Fruit fly (Drosophila melanogaster) whole organism, embryonic: Measurements from ENCODE around the gene CG42693.

Experiments
- Asciz ChIP-seq: fragments of 200-800 bp; sonication (Bioruptor generic); optimal IDR thresholded peaks from 2 replicates; lab custom pipeline; 2017; ENCODE audit warnings: missing biosample characterization, mild to moderate bottlenecking, missing genetic modification characterization, missing genetic modification reagents
- CG10267 ChIP-seq: fragments of 200-800 bp; sonication (Bioruptor generic); optimal IDR thresholded peaks from 2 replicates; lab custom pipeline; 2018; ENCODE audit warnings: missing biosample characterization, mild to moderate bottlenecking, missing genetic modification characterization, moderate library complexity
- CG10959 ChIP-seq: fragments of 200-800 bp; sonication (Bioruptor generic); IDR thresholded peaks from 2 replicates; pipeline ENCODE4 v1.3.6; 2022; ENCODE audit warnings: missing biosample characterization, missing genetic modification characterization
- CG10979 ChIP-seq: fragments of 200-800 bp; sonication (Bioruptor generic); optimal IDR thresholded peaks from 2 replicates; lab custom pipeline; 2018; ENCODE audit warnings: missing biosample characterization, mild to moderate bottlenecking, missing genetic modification characterization, moderate library complexity
- CG12155 ChIP-seq: fragments of 200-800 bp; sonication (Bioruptor generic); optimal IDR thresholded peaks from 3 replicates; lab custom pipeline; 2016; ENCODE audit warnings: missing biosample characterization, missing genetic modification characterization
- CG12299 ChIP-seq: fragments of 200-800 bp; sonication (Bioruptor generic); optimal IDR thresholded peaks from 2 replicates; lab custom pipeline; 2018; ENCODE audit warnings: missing biosample characterization, mild to moderate bottlenecking, missing genetic modification characterization
- CG14050 ChIP-seq: fragments of 200-800 bp; sonication (Bioruptor generic); IDR thresholded peaks from 3 replicates; pipeline ENCODE4 v1.3.6; 2022; ENCODE audit warnings: missing biosample characterization, missing genetic modification characterization
- CG14965 ChIP-seq: fragments of 200-800 bp; sonication (Bioruptor generic); optimal IDR thresholded peaks from 2 replicates; lab custom pipeline; 2016; ENCODE audit warnings: missing biosample characterization, missing genetic modification characterization, borderline replicate concordance
- CG15479 ChIP-seq: fragments of 200-800 bp; sonication (Bioruptor generic); optimal IDR thresholded peaks from 3 replicates; lab custom pipeline; 2019; ENCODE audit warnings: missing biosample characterization, mild to moderate bottlenecking, missing genetic modification characterization, moderate library complexity
- CG1603 ChIP-seq: fragments of 200-800 bp; sonication (Bioruptor generic); optimal IDR thresholded peaks from 2 replicates; lab custom pipeline; 2019; ENCODE audit warnings: missing biosample characterization, mild to moderate bottlenecking, missing genetic modification characterization, moderate library complexity
- CG2202 ChIP-seq: fragments of 200-800 bp; sonication (Bioruptor generic); optimal IDR thresholded peaks from 2 replicates; lab custom pipeline; 2018; ENCODE audit warnings: missing biosample characterization, mild to moderate bottlenecking, missing genetic modification characterization
- CG30403 ChIP-seq: fragments of 200-800 bp; sonication (Bioruptor generic); optimal IDR thresholded peaks from 3 replicates; lab custom pipeline; 2016; ENCODE audit warnings: missing biosample characterization, missing genetic modification characterization
- CG31388 ChIP-seq: fragments of 200-800 bp; sonication (Bioruptor generic); optimal IDR thresholded peaks from 2 replicates; lab custom pipeline; 2016; ENCODE audit warnings: missing biosample characterization, missing genetic modification characterization
- CG32772 ChIP-seq: fragments of 200-800 bp; sonication (Bioruptor generic); IDR thresholded peaks from 2 replicates; pipeline ENCODE4 v1.3.6; 2022; ENCODE audit warnings: missing biosample characterization, missing genetic modification characterization
- CG3847 ChIP-seq: fragments of 200-800 bp; sonication (Bioruptor generic); IDR thresholded peaks from 2 replicates; pipeline ENCODE4 v1.3.6; 2022; ENCODE audit warnings: missing biosample characterization, missing genetic modification characterization
- CG4404 ChIP-seq: fragments of 200-800 bp; sonication (Bioruptor generic); IDR thresholded peaks from 2 replicates; pipeline ENCODE4 v1.3.6; 2022; ENCODE audit warnings: missing biosample characterization, missing genetic modification characterization
- CG4730 ChIP-seq: fragments of 200-800 bp; sonication (Bioruptor generic); IDR thresholded peaks from 2 replicates; pipeline ENCODE4 v1.3.6; 2022; ENCODE audit warnings: missing biosample characterization, missing genetic modification characterization
- CG6689 ChIP-seq: fragments of 200-800 bp; sonication (Bioruptor generic); IDR thresholded peaks from 2 replicates; pipeline ENCODE4 v1.3.6; 2022; ENCODE audit warnings: missing biosample characterization, missing genetic modification characterization
- CG7839 ChIP-seq: fragments of 200-800 bp; sonication (Bioruptor generic); optimal IDR thresholded peaks from 3 replicates; lab custom pipeline; 2018; ENCODE audit warnings: missing biosample characterization, mild to moderate bottlenecking, missing genetic modification characterization, moderate library complexity
- CG7928 ChIP-seq: fragments of 200-800 bp; sonication (Bioruptor generic); optimal IDR thresholded peaks from 2 replicates; lab custom pipeline; 2017; ENCODE audit warnings: missing biosample characterization, mild to moderate bottlenecking, missing genetic modification characterization
- CG8944 ChIP-seq: fragments of 200-800 bp; sonication (Bioruptor generic); optimal IDR thresholded peaks from 3 replicates; lab custom pipeline; 2016; ENCODE audit warnings: missing biosample characterization, missing genetic modification characterization
- D19A ChIP-seq: fragments of 200-800 bp; optimal IDR thresholded peaks from 3 replicates; lab custom pipeline; 2019; ENCODE audit warnings: missing biosample characterization, mild to moderate bottlenecking, missing genetic modification characterization, moderate library complexity
- Dbx ChIP-seq: fragments of 200-800 bp; sonication (Bioruptor generic); IDR thresholded peaks from 3 replicates; pipeline ENCODE4 v1.3.6; 2022; ENCODE audit warnings: missing biosample characterization, missing genetic modification characterization
- Dll ChIP-seq: fragments of 200-800 bp; sonication (Bioruptor generic); IDR thresholded peaks from 4 replicates; pipeline ENCODE4 v1.3.6; 2022; ENCODE audit warnings: missing biosample characterization, missing genetic modification characterization; ENCODE audit not compliant: partially characterized antibody
- HLH3B ChIP-seq: fragments of 200-800 bp; sonication (Bioruptor generic); IDR thresholded peaks from 2 replicates; pipeline ENCODE4 v1.3.6; 2022; ENCODE audit warnings: missing biosample characterization, missing genetic modification characterization
- HmgD ChIP-seq: fragments of 200-800 bp; sonication (Bioruptor generic); optimal IDR thresholded peaks from 3 replicates; lab custom pipeline; 2016; ENCODE audit warnings: missing biosample characterization, missing genetic modification characterization
- Hr51 ChIP-seq, 2 experiments: fragments of 200-800 bp; sonication (Bioruptor generic); optimal IDR thresholded peaks; 2 replicates in 1 of 2; 3 replicates in 1 of 2; lab custom pipeline; 2016 to 2018; ENCODE audit warnings: missing biosample characterization in 2 of 2, missing genetic modification characterization in 2 of 2, mild to moderate bottlenecking in 1 of 2, moderate library complexity in 1 of 2
- Hr78 ChIP-seq, 2 experiments: fragments of 200-800 bp in 1 of 2; fragments of >200 bp in 1 of 2; sonication (Bioruptor generic) in 1 of 2; optimal IDR thresholded peaks; 2 replicates each; lab custom pipeline; 2017 to 2019; ENCODE audit warnings: missing biosample characterization in 2 of 2, missing genetic modification characterization in 2 of 2, mild to moderate bottlenecking in 1 of 2, moderate library complexity in 1 of 2
- Jarid2 ChIP-seq: fragments of 200-800 bp; sonication (Bioruptor generic); optimal IDR thresholded peaks from 3 replicates; lab custom pipeline; 2017; ENCODE audit warnings: mild to moderate bottlenecking, missing biosample characterization, missing genetic modification reagents, missing genetic modification characterization
- Lim3 ChIP-seq: fragments of 200-800 bp; sonication (Bioruptor generic); IDR thresholded peaks from 2 replicates; pipeline ENCODE4 v1.3.6; 2022; ENCODE audit warnings: missing biosample characterization, missing genetic modification characterization
- Meics ChIP-seq: fragments of 200-800 bp; sonication (Bioruptor generic); optimal IDR thresholded peaks from 2 replicates; lab custom pipeline; 2017; ENCODE audit warnings: missing biosample characterization, mild to moderate bottlenecking, missing genetic modification characterization
- Neu2 ChIP-seq: fragments of 200-800 bp; sonication (Bioruptor generic); optimal IDR thresholded peaks from 3 replicates; lab custom pipeline; 2016; ENCODE audit warnings: missing biosample characterization, missing genetic modification characterization, borderline replicate concordance
- NfI ChIP-seq: fragments of 200-800 bp; sonication (Bioruptor generic); optimal IDR thresholded peaks from 3 replicates; lab custom pipeline; 2018; ENCODE audit warnings: missing biosample characterization, mild to moderate bottlenecking, missing genetic modification characterization, moderate library complexity
- Opbp ChIP-seq: fragments of 200-800 bp; sonication (Bioruptor generic); IDR thresholded peaks from 3 replicates; pipeline ENCODE4 v1.3.6; 2022; ENCODE audit warnings: missing biosample characterization, missing genetic modification characterization; ENCODE audit not compliant: partially characterized antibody
- Ravus ChIP-seq: fragments of 200-800 bp; sonication (Bioruptor generic); IDR thresholded peaks from 2 replicates; pipeline ENCODE4 v1.3.6; 2022; ENCODE audit warnings: missing biosample characterization, missing genetic modification characterization
- ase ChIP-seq: fragments of 200-800 bp; sonication (Bioruptor generic); IDR thresholded peaks from 3 replicates; pipeline ENCODE4 v1.3.6; 2022; ENCODE audit warnings: missing biosample characterization, missing genetic modification characterization
- crc ChIP-seq: fragments of 200-800 bp; sonication (Bioruptor generic); optimal IDR thresholded peaks from 2 replicates; lab custom pipeline; 2016; ENCODE audit warnings: missing biosample characterization, missing genetic modification characterization
- fd96Cb ChIP-seq: fragments of 200-800 bp; sonication (Bioruptor generic); optimal IDR thresholded peaks from 2 replicates; lab custom pipeline; 2018; ENCODE audit warnings: missing biosample characterization, mild to moderate bottlenecking, missing genetic modification characterization, moderate library complexity
- gem ChIP-seq: fragments of 200-800 bp; sonication (Bioruptor generic); optimal IDR thresholded peaks from 2 replicates; lab custom pipeline; 2019; ENCODE audit warnings: missing biosample characterization, mild to moderate bottlenecking, missing genetic modification characterization, moderate library complexity
- lmd ChIP-seq: fragments of 200-800 bp; sonication (Bioruptor generic); IDR thresholded peaks from 2 replicates; pipeline ENCODE4 v1.3.6; 2022; ENCODE audit warnings: missing biosample characterization, missing genetic modification characterization
- maf-S ChIP-seq: fragments of 200-800 bp; sonication (Bioruptor generic); optimal IDR thresholded peaks from 2 replicates; lab custom pipeline; 2016; ENCODE audit warnings: missing biosample characterization, missing genetic modification characterization
- mld ChIP-seq: fragments of 200-800 bp; sonication (Bioruptor generic); IDR thresholded peaks from 3 replicates; pipeline ENCODE4 v1.3.6; 2022; ENCODE audit warnings: missing biosample characterization, missing genetic modification characterization; ENCODE audit not compliant: partially characterized antibody
- nerfin-1 ChIP-seq: fragments of 200-800 bp; sonication (Bioruptor generic); optimal IDR thresholded peaks from 3 replicates; lab custom pipeline; 2019; ENCODE audit warnings: missing biosample characterization, mild to moderate bottlenecking, missing genetic modification characterization, moderate library complexity
- psq ChIP-seq: fragments of 200-800 bp; sonication (Bioruptor generic); optimal IDR thresholded peaks from 2 replicates; lab custom pipeline; 2017; ENCODE audit warnings: missing biosample characterization, missing genetic modification characterization
- pum ChIP-seq: fragments of 200-800 bp; sonication (Bioruptor generic); optimal IDR thresholded peaks from 2 replicates; lab custom pipeline; 2016; ENCODE audit warnings: missing biosample characterization, missing genetic modification characterization
- sima ChIP-seq: fragments of 200-800 bp; sonication (Bioruptor generic); optimal IDR thresholded peaks from 2 replicates; lab custom pipeline; 2016; ENCODE audit warnings: missing biosample characterization, missing genetic modification characterization
- tna ChIP-seq: fragments of 200-800 bp; sonication (Bioruptor generic); IDR thresholded peaks from 2 replicates; pipeline ENCODE4 v1.3.6; 2022; ENCODE audit warnings: missing biosample characterization, missing genetic modification characterization; ENCODE audit not compliant: partially characterized antibody
- zf30C ChIP-seq: fragments of 200-800 bp; sonication (Bioruptor generic); optimal IDR thresholded peaks from 3 replicates; lab custom pipeline; 2018; ENCODE audit warnings: missing biosample characterization, mild to moderate bottlenecking, missing genetic modification characterization
- zfh2 ChIP-seq: fragments of 200-800 bp; sonication (Bioruptor generic); optimal IDR thresholded peaks from 2 replicates; lab custom pipeline; 2016; ENCODE audit warnings: missing biosample characterization, missing genetic modification characterization

The CG42693 gene

DNA sequence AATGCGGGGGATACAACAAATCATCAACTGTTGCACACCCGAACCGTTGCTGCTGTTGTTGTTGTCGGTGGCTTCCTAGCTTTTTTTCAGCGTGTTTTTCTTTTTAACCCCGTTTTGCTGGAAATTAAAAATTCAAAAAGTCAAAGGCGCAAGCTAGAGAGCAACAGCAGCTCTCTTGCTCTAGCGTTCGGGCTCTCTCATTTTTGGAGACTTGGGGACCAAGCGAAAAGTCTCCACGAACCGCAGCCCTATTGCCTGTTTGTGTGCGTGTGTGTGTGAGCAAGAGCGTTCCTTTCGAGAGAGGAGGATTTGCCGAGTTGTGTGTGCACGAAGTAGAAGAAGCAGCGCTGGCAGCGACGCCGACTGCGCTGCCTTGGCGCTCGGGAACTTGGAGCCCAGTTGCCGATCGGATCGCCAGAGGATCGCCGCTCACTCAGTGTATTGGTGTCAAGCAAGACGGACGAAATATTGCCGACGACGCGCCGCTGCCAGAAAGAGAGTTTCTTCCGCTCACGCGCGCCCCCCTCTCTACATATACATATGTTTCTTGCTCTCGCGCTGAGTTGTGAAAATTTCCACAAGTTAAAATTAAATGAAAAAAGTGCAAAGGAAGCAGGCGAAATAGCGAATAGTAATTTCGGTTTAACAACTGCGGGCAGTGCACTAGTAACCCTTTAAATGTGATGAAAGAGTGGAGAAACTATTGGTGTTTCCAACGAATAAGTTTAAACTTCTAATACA lies 16.6 kb upstream of the CG42693 start (continued):
- TF ChIP-seq CG12299 (tag; lab: Kevin White, UChicago) (no peak), CG32772 (GFP tag; lab: Robert Waterston, UW) (no peak), CG10979 (tag; lab: Kevin White, UChicago) (no peak), CG14050 (GFP tag; lab: Robert Waterston, UW) (no peak), Neu2 (GFP tag; lab: Kevin White, UChicago) (no peak), CG30403 (GFP tag; lab: Kevin White, UChicago) (no peak), pum (GFP tag; lab: Kevin White, UChicago) (no peak), ase (GFP tag; lab: Robert Waterston, UW) (no peak), Asciz (GFP tag; lab: Kevin White, UChicago) (no peak), HLH3B (no peak), mld (GFP tag; lab: Robert Waterston, UW) (no peak), CG4730 (GFP tag; lab: Robert Waterston, UW) (no peak), CG3847 (GFP tag; lab: Robert Waterston, UW) (no peak), nerfin-1 (tag; lab: Kevin White, UChicago) (no peak), zfh2 (no peak), crc (GFP tag; lab: Kevin White, UChicago) (no peak), Jarid2 (GFP tag; lab: Kevin White, UChicago) (peak; percentile 74), fd96Cb (tag; lab: Kevin White, UChicago) (no peak), CG4404 (GFP tag; lab: Robert Waterston, UW) (no peak), lmd (no peak), CG2202 (no peak), CG6689 (GFP tag; lab: Robert Waterston, UW) (peak; percentile 23; the same call in 1 of the 2 replicates), CG8944 (GFP tag; lab: Kevin White, UChicago) (no peak), CG10959 (GFP tag; lab: Robert Waterston, UW) (no peak), CG1603 (tag; lab: Kevin White, UChicago) (peak; percentile 15), HmgD (GFP tag; lab: Kevin White, UChicago) (no peak), zf30C (no peak), gem (tag; lab: Kevin White, UChicago) (peak; percentile 39), sima (GFP tag; lab: Kevin White, UChicago) (no peak), CG7839 (tag; lab: Kevin White, UChicago) (no peak), Dll (GFP tag; lab: Robert Waterston, UW) (0 out of 4 replicates have a peak, but pooled peaks have one; percentile 17), psq (GFP tag; lab: Kevin White, UChicago) (no peak), CG12155 (GFP tag; lab: Kevin White, UChicago) (no peak), Lim3 (GFP tag; lab: Robert Waterston, UW) (no peak), Meics (GFP tag; lab: Kevin White, UChicago) (peak; percentile 12), tna (GFP tag; lab: Robert Waterston, UW) (0 out of 2 replicates have a peak, but pooled peaks have one; percentile 11), CG7928 (GFP tag; lab: Kevin White, UChicago) (no peak), NfI (no peak), CG10267 (no peak), CG31388 (no peak), Opbp (0 out of 3 replicates have a peak, but pooled peaks have one; percentile 23), Dbx (GFP tag; lab: Robert Waterston, UW) (peak; percentile 29; the same call in 1 of the 3 replicates), Ravus (GFP tag; lab: Robert Waterston, UW) (no peak), D19A (tag; lab: Kevin White, UChicago) (no peak), CG15479 (GFP tag; lab: Kevin White, UChicago) (no peak), CG14965 (no peak), maf-S (no peak), Hr51 (GFP tag; optimal IDR thresholded peaks at IDR 0.05; lab: Kevin White, UChicago) (no peak), Hr78 (GFP tag; optimal IDR thresholded peaks at IDR 0.05; lab: Kevin White, UChicago) (peak in 1 of 2 experiments; percentile 54)
